Fruit fly (Drosophila melanogaster) S2 (cell line): Measurements from ENCODE around the gene CG8219.

Source experiments
- CG8478 ChIP-seq: fragments of >200 bp; optimal IDR thresholded peaks from 2 replicates; lab custom pipeline; 2018
- CTCF ChIP-seq, 2 experiments: fragments of >200 bp; optimal IDR thresholded peaks; 2 replicates each; lab custom pipeline; 2018

DNA sequence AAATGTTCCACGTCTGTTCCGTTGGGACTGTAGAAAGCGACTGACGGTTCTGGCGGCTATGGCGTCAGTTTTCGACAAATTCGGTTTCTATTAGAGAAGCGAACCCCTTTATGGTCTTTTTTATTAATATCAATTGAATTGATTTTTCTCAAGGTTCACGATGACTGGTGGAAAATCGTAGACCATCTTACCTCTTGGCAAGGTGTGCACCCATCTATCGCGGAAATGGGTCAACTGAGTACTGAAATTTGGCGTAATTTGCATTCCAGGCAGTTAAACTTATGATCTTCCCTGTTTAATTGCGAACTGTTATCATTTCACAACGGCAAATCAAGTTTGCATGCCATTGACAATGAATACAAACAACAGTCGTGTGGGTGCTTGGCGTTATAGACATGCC is 39.7 kb downstream of the CG8219 start, which contains the start of gene CG10226:
- TF ChIP-seq CG8478 (lab: Kevin White, UChicago) (no peak), CTCF (optimal IDR thresholded peaks at IDR 0.05; lab: Kevin White, UChicago) (no peak)
